Worm (Caenorhabditis elegans): ENCODE data around the gene tra-1.
A peak's percentile ranks its signal among the peaks of the same experiment; 100 is the strongest.

tra-1 gene

ce11 chrIII:11154527-11154926 is 40.5 kb downstream of the tra-1 start, which contains the start of gene cku-70:
cku-70 (plus strand) TSS chrIII:11154827.
- no peak for TF ChIP-seq ztf-6 (GFP tag; IDR thresholded peaks at IDR 0.05)
- no peak for TF ChIP-seq zim-3 (tag; optimal IDR thresholded peaks at IDR 0.05)
- TF ChIP-seq nhr-80 (tag; optimal IDR thresholded peaks at IDR 0.05): no peak
- TF ChIP-seq B0019.2 (GFP tag; conservative IDR thresholded peaks at IDR 0.05): 0 out of 2 replicates have a peak, but pooled peaks have one; percentile 8
- TF ChIP-seq ztf-28 (GFP tag; IDR thresholded peaks at IDR 0.05): no peak
- TF ChIP-seq cebp-1 (GFP tag; IDR thresholded peaks at IDR 0.05): no peak
- no peak for TF ChIP-seq cebp-1 (tag; optimal IDR thresholded peaks at IDR 0.05)
- no peak for TF ChIP-seq snpc-1.1 (tag; optimal IDR thresholded peaks at IDR 0.05; ENCODE audit: insufficient read depth)
- TF ChIP-seq ztf-26 (tag; optimal IDR thresholded peaks at IDR 0.05): no peak

ce11 chrIII:11149254-11149876 is 45.6 kb downstream of the tra-1 start:
- TF ChIP-seq madf-8 (GFP tag; conservative IDR thresholded peaks at IDR 0.05): no peak
- TF ChIP-seq zfh-2 (GFP tag; conservative IDR thresholded peaks at IDR 0.05): peak; percentile 75
- peak; percentile 59; the same call in 1 of the 2 replicates for TF ChIP-seq hmg-1.2 (GFP tag; IDR thresholded peaks at IDR 0.05)
- TF ChIP-seq cebp-1 (GFP tag; IDR thresholded peaks at IDR 0.05): peak; percentile 87
- peak; percentile 97 for TF ChIP-seq cebp-1 (tag; optimal IDR thresholded peaks at IDR 0.05)

ce11 chrIII:11142908-11143307 is 52.1 kb downstream of the tra-1 start:
- no peak for TF ChIP-seq F22D6.2 (tag; optimal IDR thresholded peaks at IDR 0.05)
- TF ChIP-seq zfh-2 (GFP tag; conservative IDR thresholded peaks at IDR 0.05): peak; percentile 77
- TF ChIP-seq attf-5 (GFP tag; optimal IDR thresholded peaks at IDR 0.05): no peak
- peak; percentile 75; the same call in 1 of the 2 replicates for TF ChIP-seq egrh-3 (GFP tag; IDR thresholded peaks at IDR 0.05)
- TF ChIP-seq Y53G8AR.9 (GFP tag; conservative IDR thresholded peaks at IDR 0.05): no peak

ce11 chrIII:11141791-11142490 is 53.1 kb downstream of the tra-1 start, which contains the start of the genes Y47D3A.1 and pola-1:
Y47D3A.1 (minus strand) TSS chrIII:11141841.
pola-1 (plus strand) TSS chrIII:11142448.
- TF ChIP-seq pbrm-1 (GFP tag; IDR thresholded peaks at IDR 0.05) (peak; percentile 37; the same call in 1 of the 2 replicates), madf-8 (GFP tag; conservative IDR thresholded peaks at IDR 0.05) (peak; percentile 60), mcd-1 (GFP tag; IDR thresholded peaks at IDR 0.05) (peak; percentile 94), ztf-6 (GFP tag; IDR thresholded peaks at IDR 0.05) (no peak), F57A8.1 (GFP tag; optimal IDR thresholded peaks at IDR 0.05) (no peak), tlf-1 (GFP tag; optimal IDR thresholded peaks at IDR 0.05) (peak; percentile 8), madf-10 (tag; optimal IDR thresholded peaks at IDR 0.05) (peak; percentile 30), ceh-27 (GFP tag; optimal IDR thresholded peaks at IDR 0.05) (peak; percentile 84), hsf-1 (GFP tag; IDR thresholded peaks at IDR 0.05) (0 out of 2 replicates have a peak, but pooled peaks have one; percentile 42), attf-3 (GFP tag; conservative IDR thresholded peaks at IDR 0.05) (0 out of 2 replicates have a peak, but pooled peaks have one; percentile 14), snpc-4 (GFP tag; optimal IDR thresholded peaks at IDR 0.05) (no peak), snpc-4 (tag; optimal IDR thresholded peaks at IDR 0.05) (peak in 3 of 4 experiments; percentile 9 to 65 (median 55)), B0019.2 (GFP tag; conservative IDR thresholded peaks at IDR 0.05) (0 out of 2 replicates have a peak, but pooled peaks have one; percentile 28), him-1 (tag; optimal IDR thresholded peaks at IDR 0.05) (peak; percentile 46), rec-8 (tag; optimal IDR thresholded peaks at IDR 0.05) (no peak), lin-35 (GFP tag; optimal IDR thresholded peaks at IDR 0.05) (peak in 2 of 3 experiments; percentile 23 to 82), D2030.7 (GFP tag; IDR thresholded peaks at IDR 0.05) (peak; percentile 83), hlh-12 (tag; optimal IDR thresholded peaks at IDR 0.05) (no peak), ztf-18 (tag; optimal IDR thresholded peaks at IDR 0.05) (peak; percentile 38), sdz-38 (tag; optimal IDR thresholded peaks at IDR 0.05) (no peak), snpc-1.1 (tag; optimal IDR thresholded peaks at IDR 0.05; ENCODE audit: insufficient read depth) (peak; percentile 6), F49E8.2 (tag; optimal IDR thresholded peaks at IDR 0.05; ENCODE audit: insufficient read depth) (peak; percentile 49), F39B2.1 (GFP tag; IDR thresholded peaks at IDR 0.05) (no peak), hmg-20 (GFP tag; IDR thresholded peaks at IDR 0.05) (no peak), Y53F4B.3 (GFP tag; IDR thresholded peaks at IDR 0.05) (0 out of 2 replicates have a peak, but pooled peaks have one; percentile 19), ztf-28 (GFP tag; IDR thresholded peaks at IDR 0.05) (0 out of 2 replicates have a peak, but pooled peaks have one; percentile 64), bed-2 (GFP tag; IDR thresholded peaks at IDR 0.05) (peak; percentile 63; the same call in 1 of the 2 replicates), lir-1 (GFP tag; conservative IDR thresholded peaks at IDR 0.05) (peak; percentile 61; the same call in 1 of the 2 replicates)

Measured in whole organism, young adult.